Worm (Caenorhabditis elegans) whole organism, L1 larva: ENCODE data around the gene ZC317.7.
A peak's percentile ranks its signal among the peaks of the same experiment; 100 is the strongest.

Source experiments
- elt-2 ChIP-seq: sonication (generic microtip); optimal IDR thresholded peaks from 2 replicates; lab custom pipeline; 2016; ENCODE audit warnings: missing genetic modification characterization, mild to moderate bottlenecking, inconsistent platforms, missing compliant biosample characterization, missing genetic modification reagents
- fos-1 ChIP-seq: fragments of 150-350 bp; optimal IDR thresholded peaks from 2 replicates; lab custom pipeline; 2014; ENCODE audit warnings: missing biosample characterization, missing genetic modification characterization
- isw-1 ChIP-seq: fragments of 200-800 bp; sonication (Bioruptor generic); IDR thresholded peaks from 2 replicates; pipeline ENCODE4 v1.3.6; 2022; ENCODE audit warnings: missing genetic modification characterization, missing compliant biosample characterization
- nhr-11 ChIP-seq: fragments of 150-350 bp; optimal IDR thresholded peaks from 2 replicates; lab custom pipeline; 2014; ENCODE audit warnings: missing biosample characterization, missing genetic modification characterization
- nhr-20 ChIP-seq: sonication (generic microtip); optimal IDR thresholded peaks from 2 replicates; lab custom pipeline; 2016; ENCODE audit warnings: mild to moderate bottlenecking, missing genetic modification characterization, missing compliant biosample characterization
- nhr-71 ChIP-seq: sonication (generic microtip); optimal IDR thresholded peaks from 2 replicates; lab custom pipeline; 2016; ENCODE audit warnings: mild to moderate bottlenecking, missing genetic modification characterization, moderate library complexity, missing compliant biosample characterization
- nhr-77 ChIP-seq: fragments of 150-350 bp; optimal IDR thresholded peaks from 2 replicates; lab custom pipeline; 2014; ENCODE audit warnings: missing biosample characterization, missing genetic modification characterization
- snpc-4 ChIP-seq: fragments of 150-350 bp; optimal IDR thresholded peaks from 2 replicates; lab custom pipeline; 2014; ENCODE audit warnings: missing biosample characterization, missing genetic modification characterization
- sup-37 ChIP-seq: fragments of 200-800 bp; sonication (Bioruptor generic); optimal IDR thresholded peaks from 2 replicates; lab custom pipeline; 2018; ENCODE audit warnings: mild to moderate bottlenecking, missing genetic modification characterization, missing compliant biosample characterization
- tlp-1 ChIP-seq: fragments of 150-350 bp; optimal IDR thresholded peaks from 2 replicates; lab custom pipeline; 2014; ENCODE audit warnings: missing biosample characterization, missing genetic modification characterization
- unc-62 ChIP-seq: fragments of 150-350 bp; optimal IDR thresholded peaks from 2 replicates; lab custom pipeline; 2014; ENCODE audit warnings: missing biosample characterization, missing genetic modification reagents, missing genetic modification characterization
- ztf-4 ChIP-seq: fragments of 150-350 bp; optimal IDR thresholded peaks from 2 replicates; lab custom pipeline; 2014; ENCODE audit warnings: missing biosample characterization, missing genetic modification characterization

DNA sequence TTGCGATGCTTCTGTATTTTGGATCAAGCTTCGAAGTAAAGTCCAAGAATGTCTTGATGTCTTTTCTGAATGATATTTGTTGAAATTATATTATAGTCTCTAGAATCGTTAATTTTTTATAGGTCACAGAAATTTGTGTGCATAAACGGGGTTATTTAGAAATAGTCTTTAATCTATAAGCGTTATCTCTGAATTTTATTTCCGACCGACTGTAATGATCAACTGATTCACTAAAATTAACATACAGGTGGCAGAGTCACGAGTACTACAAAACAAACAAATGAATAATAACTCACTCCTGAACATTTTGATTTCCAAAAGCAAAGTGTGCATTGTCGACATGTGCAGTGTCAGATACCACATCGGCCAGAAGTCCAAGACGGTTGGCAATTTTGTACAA lies 40.9 kb upstream of the ZC317.7 start:
- TF ChIP-seq tlp-1 (tag; lab: Kevin White, UChicago): no peak
- no peak for TF ChIP-seq isw-1 (GFP tag; lab: Robert Waterston, UW)
- no peak for TF ChIP-seq nhr-77 (tag; lab: Kevin White, UChicago)
- no peak for TF ChIP-seq nhr-20
- TF ChIP-seq fos-1: no peak
- peak; percentile 67 for TF ChIP-seq elt-2
- TF ChIP-seq ztf-4 (tag; lab: Kevin White, UChicago): no peak
- no peak for TF ChIP-seq snpc-4 (tag; lab: Kevin White, UChicago)
- no peak for TF ChIP-seq sup-37
- no peak for TF ChIP-seq nhr-11 (tag; lab: Kevin White, UChicago)
- TF ChIP-seq nhr-71: no peak
- no peak for TF ChIP-seq unc-62
